Fruit fly (Drosophila melanogaster) whole organism, embryonic: ENCODE results near the gene PGRP-LA.

Experiments used
- CG10654 ChIP-seq: fragments of 200-800 bp; sonication (Bioruptor generic); optimal IDR thresholded peaks from 2 replicates; lab custom pipeline; 2016; ENCODE audit warnings: missing biosample characterization, missing genetic modification characterization
- CG11456 ChIP-seq: fragments of 200-800 bp; sonication (Bioruptor generic); IDR thresholded peaks from 3 replicates; pipeline ENCODE4 v1.3.6; 2022; ENCODE audit warnings: missing biosample characterization, missing genetic modification characterization
- CG11695 ChIP-seq: fragments of 200-800 bp; sonication (Bioruptor generic); IDR thresholded peaks from 3 replicates; pipeline ENCODE4 v1.3.6; 2022; ENCODE audit warnings: missing biosample characterization, missing genetic modification characterization
- CG13123 ChIP-seq: fragments of 200-800 bp; sonication (Bioruptor generic); optimal IDR thresholded peaks from 2 replicates; lab custom pipeline; 2016; ENCODE audit warnings: missing biosample characterization, missing genetic modification characterization
- CG13287 ChIP-seq: fragments of 200-800 bp; sonication (Bioruptor generic); IDR thresholded peaks from 2 replicates; pipeline ENCODE4 v1.3.6; 2022; ENCODE audit warnings: missing biosample characterization, missing genetic modification characterization; ENCODE audit not compliant: partially characterized antibody
- CG13424 ChIP-seq: fragments of 200-800 bp; sonication (Bioruptor generic); optimal IDR thresholded peaks from 2 replicates; lab custom pipeline; 2019; ENCODE audit warnings: missing biosample characterization, mild to moderate bottlenecking, missing genetic modification characterization, moderate library complexity
- CG13775 ChIP-seq: fragments of 200-800 bp; sonication (Bioruptor generic); optimal IDR thresholded peaks from 3 replicates; lab custom pipeline; 2017; ENCODE audit warnings: missing biosample characterization, mild to moderate bottlenecking, missing genetic modification characterization
- CG14860 ChIP-seq: fragments of 200-800 bp; sonication (Bioruptor generic); IDR thresholded peaks from 3 replicates; pipeline ENCODE4 v1.3.6; 2022; ENCODE audit warnings: missing biosample characterization, missing genetic modification characterization; ENCODE audit not compliant: partially characterized antibody
- CG15601 ChIP-seq: fragments of 200-800 bp; sonication (Bioruptor generic); optimal IDR thresholded peaks from 3 replicates; lab custom pipeline; 2019; ENCODE audit warnings: missing biosample characterization, mild to moderate bottlenecking, missing genetic modification characterization, moderate library complexity
- CG17361 ChIP-seq: fragments of 200-800 bp; sonication (Bioruptor generic); IDR thresholded peaks from 3 replicates; pipeline ENCODE4 v1.3.6; 2022; ENCODE audit warnings: missing biosample characterization, missing genetic modification characterization
- CG18011 ChIP-seq: fragments of 200-800 bp; sonication (Bioruptor generic); optimal IDR thresholded peaks from 2 replicates; lab custom pipeline; 2017; ENCODE audit warnings: missing biosample characterization, missing genetic modification characterization, mild to moderate bottlenecking, moderate library complexity, missing genotype
- CG3281 ChIP-seq: fragments of 200-800 bp; sonication (Bioruptor generic); optimal IDR thresholded peaks from 3 replicates; lab custom pipeline; 2017; ENCODE audit warnings: missing biosample characterization, mild to moderate bottlenecking, missing genetic modification characterization
- CG33557 ChIP-seq: fragments of 200-800 bp; sonication (Bioruptor generic); optimal IDR thresholded peaks from 2 replicates; lab custom pipeline; 2019; ENCODE audit warnings: missing biosample characterization, mild to moderate bottlenecking, missing genetic modification characterization, moderate library complexity
- CG4328 ChIP-seq: fragments of 200-800 bp; sonication (Bioruptor generic); optimal IDR thresholded peaks from 3 replicates; lab custom pipeline; 2017; ENCODE audit warnings: missing biosample characterization, missing genetic modification reagents, missing genetic modification characterization
- CG7271 ChIP-seq: fragments of 200-800 bp; sonication (Bioruptor generic); optimal IDR thresholded peaks from 2 replicates; lab custom pipeline; 2018; ENCODE audit warnings: missing biosample characterization, mild to moderate bottlenecking, missing genetic modification characterization, moderate library complexity
- CG7372 ChIP-seq: fragments of 200-800 bp; sonication (Bioruptor generic); IDR thresholded peaks from 2 replicates; pipeline ENCODE4 v1.3.6; 2022; ENCODE audit warnings: missing biosample characterization, missing genetic modification characterization
- CG7928 ChIP-seq: fragments of 200-800 bp; sonication (Bioruptor generic); optimal IDR thresholded peaks from 2 replicates; lab custom pipeline; 2017; ENCODE audit warnings: missing biosample characterization, mild to moderate bottlenecking, missing genetic modification characterization
- CG7987 ChIP-seq: fragments of 200-800 bp; sonication (Bioruptor generic); optimal IDR thresholded peaks from 2 replicates; lab custom pipeline; 2018; ENCODE audit warnings: missing biosample characterization, mild to moderate bottlenecking, missing genetic modification characterization, moderate library complexity
- CG8359 ChIP-seq: fragments of 200-800 bp; sonication (Bioruptor generic); optimal IDR thresholded peaks from 2 replicates; lab custom pipeline; 2017; ENCODE audit warnings: missing biosample characterization, mild to moderate bottlenecking, missing genetic modification characterization, borderline replicate concordance
- Dp ChIP-seq: fragments of 200-800 bp; sonication (Bioruptor generic); optimal IDR thresholded peaks from 2 replicates; lab custom pipeline; 2018; ENCODE audit warnings: missing biosample characterization, mild to moderate bottlenecking, missing genetic modification characterization, moderate library complexity
- Dref ChIP-seq: fragments of 200-800 bp; sonication (Bioruptor generic); IDR thresholded peaks from 2 replicates; pipeline ENCODE4 v1.3.6; 2022; ENCODE audit warnings: missing biosample characterization, missing genetic modification characterization
- HLH4C ChIP-seq: fragments of 200-800 bp; sonication (Bioruptor generic); IDR thresholded peaks from 3 replicates; pipeline ENCODE4 v1.3.6; 2022; ENCODE audit warnings: missing biosample characterization, missing genetic modification characterization; ENCODE audit not compliant: partially characterized antibody
- Hr3 ChIP-seq: fragments of 200-800 bp; sonication (Bioruptor generic); optimal IDR thresholded peaks from 3 replicates; lab custom pipeline; 2016; ENCODE audit warnings: missing biosample characterization, missing genetic modification characterization
- Hsf ChIP-seq: fragments of 200-800 bp; sonication (Bioruptor generic); optimal IDR thresholded peaks from 3 replicates; lab custom pipeline; 2016; ENCODE audit warnings: missing biosample characterization, missing genetic modification characterization
- Max ChIP-seq: fragments of 200-800 bp; sonication (Bioruptor generic); optimal IDR thresholded peaks from 2 replicates; lab custom pipeline; 2016; ENCODE audit warnings: missing biosample characterization, mild to moderate bottlenecking, missing genetic modification characterization
- Mrtf ChIP-seq: fragments of 200-800 bp; sonication (Bioruptor generic); IDR thresholded peaks from 3 replicates; pipeline ENCODE4 v1.3.6; 2022; ENCODE audit warnings: missing biosample characterization, missing genetic modification characterization
- NFAT ChIP-seq: fragments of 200-800 bp; sonication (Bioruptor generic); IDR thresholded peaks from 2 replicates; pipeline ENCODE4 v1.3.6; 2022; ENCODE audit warnings: missing biosample characterization, missing genetic modification characterization
- Nf-YA ChIP-seq: fragments of 200-800 bp; sonication (Bioruptor generic); IDR thresholded peaks from 2 replicates; pipeline ENCODE4 v1.3.6; 2022; ENCODE audit warnings: missing biosample characterization, missing genetic modification characterization
- PHDP ChIP-seq: fragments of 200-800 bp; sonication (Bioruptor generic); optimal IDR thresholded peaks from 3 replicates; lab custom pipeline; 2018; ENCODE audit warnings: missing biosample characterization, mild to moderate bottlenecking, missing genetic modification characterization, moderate library complexity
- Rfx ChIP-seq: fragments of 200-800 bp; sonication (Bioruptor generic); IDR thresholded peaks from 2 replicates; pipeline ENCODE4 v1.3.6; 2022; ENCODE audit warnings: missing biosample characterization, missing genetic modification characterization
- Sin3A ChIP-seq: fragments of >200 bp; optimal IDR thresholded peaks from 2 replicates; lab custom pipeline; 2018
- Six4 ChIP-seq: fragments of 200-800 bp; sonication (Bioruptor generic); optimal IDR thresholded peaks from 2 replicates; lab custom pipeline; 2016; ENCODE audit warnings: missing biosample characterization, missing genetic modification characterization
- Sry-β ChIP-seq: fragments of 200-800 bp; sonication (Bioruptor generic); optimal IDR thresholded peaks from 2 replicates; lab custom pipeline; 2018; ENCODE audit warnings: missing biosample characterization, mild to moderate bottlenecking, missing genetic modification characterization, moderate library complexity
- aop ChIP-seq: fragments of 200-800 bp; sonication (Bioruptor generic); IDR thresholded peaks from 2 replicates; pipeline ENCODE4 v1.3.6; 2022; ENCODE audit warnings: missing biosample characterization, missing genetic modification characterization
- btn ChIP-seq: fragments of 200-800 bp; sonication (Bioruptor generic); optimal IDR thresholded peaks from 2 replicates; lab custom pipeline; 2016; ENCODE audit warnings: missing biosample characterization, missing genetic modification characterization
- cato ChIP-seq: fragments of 200-800 bp; sonication (Bioruptor generic); optimal IDR thresholded peaks from 2 replicates; lab custom pipeline; 2016; ENCODE audit warnings: missing biosample characterization, missing genetic modification characterization, borderline replicate concordance
- chm ChIP-seq: fragments of 200-800 bp; sonication (Bioruptor generic); IDR thresholded peaks from 2 replicates; pipeline ENCODE4 v1.3.6; 2022; ENCODE audit warnings: missing biosample characterization, missing genetic modification characterization
- dan ChIP-seq: fragments of 200-800 bp; sonication (Bioruptor generic); IDR thresholded peaks from 2 replicates; pipeline ENCODE4 v1.3.6; 2022; ENCODE audit warnings: missing biosample characterization, missing genetic modification characterization
- dpn ChIP-seq, 2 experiments: fragments of 200-800 bp; sonication (Bioruptor generic); optimal IDR thresholded peaks; 3 replicates each; lab custom pipeline; 2016; ENCODE audit warnings: missing biosample characterization in 2 of 2, missing genetic modification characterization in 2 of 2
- en ChIP-seq: fragments of 200-800 bp; sonication (Bioruptor generic); optimal IDR thresholded peaks from 2 replicates; lab custom pipeline; 2016; ENCODE audit warnings: missing biosample characterization, missing genetic modification characterization
- ewg ChIP-seq: fragments of 200-800 bp; sonication (Bioruptor generic); optimal IDR thresholded peaks from 3 replicates; lab custom pipeline; 2017; ENCODE audit warnings: mild to moderate bottlenecking, missing biosample characterization, missing genetic modification reagents, missing genetic modification characterization
- fru ChIP-seq: fragments of >200 bp; optimal IDR thresholded peaks from 2 replicates; lab custom pipeline; 2017
- gfzf ChIP-seq: fragments of 200-800 bp; sonication (Bioruptor generic); optimal IDR thresholded peaks from 2 replicates; lab custom pipeline; 2016; ENCODE audit warnings: missing biosample characterization, mild to moderate bottlenecking, missing genetic modification characterization, moderate library complexity
- kah ChIP-seq: fragments of 200-800 bp; sonication (Bioruptor generic); optimal IDR thresholded peaks from 2 replicates; lab custom pipeline; 2018; ENCODE audit warnings: missing biosample characterization, mild to moderate bottlenecking, missing genetic modification characterization
- kay ChIP-seq: fragments of 200-800 bp; sonication (Bioruptor generic); optimal IDR thresholded peaks from 2 replicates; lab custom pipeline; 2016; ENCODE audit warnings: missing biosample characterization, missing genetic modification characterization
- mam ChIP-seq: fragments of 200-800 bp; sonication (Bioruptor generic); optimal IDR thresholded peaks from 3 replicates; lab custom pipeline; 2016; ENCODE audit warnings: missing biosample characterization, missing genetic modification characterization
- pho ChIP-seq: fragments of 200-800 bp; sonication (Bioruptor generic); optimal IDR thresholded peaks from 2 replicates; lab custom pipeline; 2016; ENCODE audit warnings: missing biosample characterization, missing genetic modification characterization
- ttk ChIP-seq: fragments of 200-800 bp; sonication (Bioruptor generic); IDR thresholded peaks from 2 replicates; pipeline ENCODE4 v2.1.2; 2022; ENCODE audit warnings: missing biosample characterization, missing genetic modification characterization
- unpg ChIP-seq: fragments of 200-800 bp; sonication (Bioruptor generic); optimal IDR thresholded peaks from 3 replicates; lab custom pipeline; 2018; ENCODE audit warnings: missing biosample characterization, mild to moderate bottlenecking, missing genetic modification characterization, moderate library complexity
- vfl ChIP-seq: fragments of 200-800 bp; sonication (Bioruptor generic); optimal IDR thresholded peaks from 2 replicates; lab custom pipeline; 2016; ENCODE audit warnings: missing biosample characterization, missing genetic modification characterization
- zen ChIP-seq: fragments of 200-800 bp; sonication (Bioruptor generic); optimal IDR thresholded peaks from 3 replicates; lab custom pipeline; 2018; ENCODE audit warnings: missing biosample characterization, mild to moderate bottlenecking, missing genetic modification characterization, moderate library complexity

Gene PGRP-LA

dm6 chr3L:9366850-9367430 lies 32.8 kb downstream of the PGRP-LA start, which contains the start of the genes Klp67A and CG4452 (continued):
- peak; percentile 69 for TF ChIP-seq zen (tag; lab: Kevin White, UChicago)
- TF ChIP-seq CG18011: peak; percentile 11
- peak; percentile 36 for TF ChIP-seq cato
- TF ChIP-seq Sin3A (lab: Kevin White, UChicago): peak; percentile 82
- peak; percentile 92 for TF ChIP-seq HLH4C (GFP tag; lab: Robert Waterston, UW)
- peak; percentile 43 for TF ChIP-seq pho (GFP tag; lab: Kevin White, UChicago)
- TF ChIP-seq Six4 (GFP tag; lab: Kevin White, UChicago): no peak
- TF ChIP-seq CG33557 (GFP tag; lab: Kevin White, UChicago): peak; percentile 55
- peak; percentile 54 for TF ChIP-seq CG13424 (tag; lab: Kevin White, UChicago)
- peak; percentile 20 for TF ChIP-seq CG10654 (GFP tag; lab: Kevin White, UChicago)
- peak in 1 of 2 experiments; percentile 26 for TF ChIP-seq dpn (GFP tag; optimal IDR thresholded peaks at IDR 0.05; lab: Kevin White, UChicago)
- peak; percentile 74 for TF ChIP-seq Dref
- TF ChIP-seq gfzf (GFP tag; lab: Kevin White, UChicago): peak; percentile 3
- no peak for TF ChIP-seq CG4328 (GFP tag; lab: Kevin White, UChicago)
- no peak for TF ChIP-seq btn (GFP tag; lab: Kevin White, UChicago)
- TF ChIP-seq Rfx (GFP tag; lab: Robert Waterston, UW): peak; percentile 52
- no peak for TF ChIP-seq ttk
- peak; percentile 78; the same call in 2 of the 3 replicates for TF ChIP-seq CG17361 (GFP tag; lab: Robert Waterston, UW)
- no peak for TF ChIP-seq CG7372 (GFP tag; lab: Robert Waterston, UW)
- TF ChIP-seq CG7987 (GFP tag; lab: Kevin White, UChicago): no peak
- TF ChIP-seq PHDP (tag; lab: Kevin White, UChicago): peak; percentile 47
- peak; percentile 31 for TF ChIP-seq CG7271 (tag; lab: Kevin White, UChicago)
- TF ChIP-seq Hsf (GFP tag; lab: Kevin White, UChicago): peak; percentile 48
- TF ChIP-seq Dp (GFP tag; lab: Kevin White, UChicago): peak; percentile 72
- no peak for TF ChIP-seq aop (GFP tag; lab: Robert Waterston, UW)
- no peak for TF ChIP-seq unpg (GFP tag; lab: Kevin White, UChicago)
- TF ChIP-seq kay (GFP tag; lab: Kevin White, UChicago): peak; percentile 39
- peak; percentile 32 for TF ChIP-seq Max (GFP tag; lab: Kevin White, UChicago)
- TF ChIP-seq CG7928 (GFP tag; lab: Kevin White, UChicago): peak; percentile 12
- peak; percentile 22 for TF ChIP-seq mam (GFP tag; lab: Kevin White, UChicago)
- TF ChIP-seq Hr3 (GFP tag; lab: Kevin White, UChicago): peak; percentile 43
- peak; percentile 60 for TF ChIP-seq CG15601
- peak; percentile 89 for TF ChIP-seq CG13287 (GFP tag; lab: Robert Waterston, UW)
- no peak for TF ChIP-seq CG13123
- TF ChIP-seq CG14860 (GFP tag; lab: Robert Waterston, UW): peak; percentile 94
- TF ChIP-seq Mrtf (GFP tag; lab: Robert Waterston, UW): no peak
- TF ChIP-seq kah (GFP tag; lab: Kevin White, UChicago): no peak
- TF ChIP-seq Sry-β (GFP tag; lab: Kevin White, UChicago): no peak
- no peak for TF ChIP-seq dan (GFP tag; lab: Robert Waterston, UW)
- TF ChIP-seq CG3281: peak; percentile 29
- 0 out of 3 replicates have a peak, but pooled peaks have one; percentile 4 for TF ChIP-seq CG11456 (GFP tag; lab: Robert Waterston, UW)
- peak; percentile 61 for TF ChIP-seq vfl (GFP tag; lab: Kevin White, UChicago)
- no peak for TF ChIP-seq chm
- TF ChIP-seq NFAT (GFP tag; lab: Robert Waterston, UW): no peak
- TF ChIP-seq CG11695: no peak
- TF ChIP-seq en (GFP tag; lab: Kevin White, UChicago): no peak
- no peak for TF ChIP-seq CG8359 (GFP tag; lab: Kevin White, UChicago)
- TF ChIP-seq CG13775 (GFP tag; lab: Kevin White, UChicago): peak; percentile 73
- TF ChIP-seq Nf-YA (GFP tag; lab: Robert Waterston, UW): no peak
- no peak for TF ChIP-seq fru (lab: Kevin White, UChicago)
- peak; percentile 50 for TF ChIP-seq ewg (GFP tag; lab: Kevin White, UChicago)
